Worm (Caenorhabditis elegans) whole organism, late embryonic: ENCODE data around the gene irld-30.

Experiments used
- C08G9.2 ChIP-seq: sonication (generic microtip); optimal IDR thresholded peaks from 2 replicates; lab custom pipeline; 2016; ENCODE audit warnings: mild to moderate bottlenecking, missing genetic modification characterization, moderate library complexity, missing compliant biosample characterization
- C38D4.7 ChIP-seq: fragments of 200-800 bp; sonication (Bioruptor generic); optimal IDR thresholded peaks from 2 replicates; lab custom pipeline; 2018; ENCODE audit warnings: mild to moderate bottlenecking, missing genetic modification characterization, moderate library complexity, missing compliant biosample characterization
- F13H6.1 ChIP-seq: sonication (generic microtip); optimal IDR thresholded peaks from 2 replicates; lab custom pipeline; 2016; ENCODE audit warnings: missing genetic modification characterization, missing compliant biosample characterization
- T23F11.4 ChIP-seq: fragments of 200-800 bp; sonication (Bioruptor generic); optimal IDR thresholded peaks from 2 replicates; lab custom pipeline; 2018; ENCODE audit warnings: mild to moderate bottlenecking, missing genetic modification characterization, missing compliant biosample characterization
- Y22D7AL.16 ChIP-seq: sonication (generic microtip); optimal IDR thresholded peaks from 2 replicates; lab custom pipeline; 2016; ENCODE audit warnings: missing genetic modification characterization, missing compliant biosample characterization
- ceh-14 ChIP-seq: sonication (generic microtip); optimal IDR thresholded peaks from 2 replicates; lab custom pipeline; 2016; ENCODE audit warnings: missing genotype, missing genetic modification characterization, missing compliant biosample characterization
- ceh-2 ChIP-seq: sonication (generic microtip); optimal IDR thresholded peaks from 2 replicates; lab custom pipeline; 2016; ENCODE audit warnings: missing genotype, missing genetic modification characterization, missing compliant biosample characterization
- ceh-22 ChIP-seq: sonication (generic microtip); optimal IDR thresholded peaks from 2 replicates; lab custom pipeline; 2017; ENCODE audit warnings: missing biosample characterization, missing genetic modification characterization
- ceh-24 ChIP-seq: sonication (generic microtip); optimal IDR thresholded peaks from 2 replicates; lab custom pipeline; 2016; ENCODE audit warnings: mild to moderate bottlenecking, missing genetic modification characterization, missing compliant biosample characterization
- ceh-31 ChIP-seq: sonication (generic microtip); optimal IDR thresholded peaks from 2 replicates; lab custom pipeline; 2016; ENCODE audit warnings: missing genetic modification characterization, missing compliant biosample characterization
- ceh-45 ChIP-seq: fragments of 200-800 bp; sonication (Bioruptor generic); IDR thresholded peaks from 2 replicates; pipeline ENCODE4 v1.3.6; 2022; ENCODE audit warnings: missing genetic modification reagents, missing genetic modification characterization, missing compliant biosample characterization
- che-1 ChIP-seq: sonication (generic microtip); optimal IDR thresholded peaks from 2 replicates; lab custom pipeline; 2016; ENCODE audit warnings: mild to moderate bottlenecking, missing genetic modification characterization, missing compliant biosample characterization
- dmd-4 ChIP-seq: sonication (generic microtip); optimal IDR thresholded peaks from 2 replicates; lab custom pipeline; 2016; ENCODE audit warnings: borderline replicate concordance, missing genetic modification characterization, missing compliant biosample characterization
- dve-1 ChIP-seq: sonication (generic microtip); optimal IDR thresholded peaks from 2 replicates; lab custom pipeline; 2017; ENCODE audit warnings: antibody characterized with exemption, mild to moderate bottlenecking, missing genetic modification characterization, missing compliant biosample characterization
- elt-2 ChIP-seq: sonication (generic microtip); optimal IDR thresholded peaks from 2 replicates; lab custom pipeline; 2016; ENCODE audit warnings: missing genetic modification reagents, missing genetic modification characterization, missing compliant biosample characterization
- elt-4 ChIP-seq: sonication (generic microtip); optimal IDR thresholded peaks from 2 replicates; lab custom pipeline; 2016; ENCODE audit warnings: missing genetic modification characterization, missing compliant biosample characterization
- gmeb-2 ChIP-seq: sonication (generic microtip); optimal IDR thresholded peaks from 2 replicates; lab custom pipeline; 2016; ENCODE audit warnings: missing genetic modification characterization, inconsistent platforms, missing compliant biosample characterization
- hlh-30 ChIP-seq: sonication (generic microtip); optimal IDR thresholded peaks from 2 replicates; lab custom pipeline; 2017; ENCODE audit warnings: antibody characterized with exemption, missing genetic modification characterization, missing compliant biosample characterization; ENCODE audit not compliant: insufficient read depth
- hlh-8 ChIP-seq: sonication (generic microtip); optimal IDR thresholded peaks from 2 replicates; lab custom pipeline; 2016; ENCODE audit warnings: missing genotype, missing genetic modification characterization, missing compliant biosample characterization
- lin-11 ChIP-seq: fragments of 200-800 bp; sonication (Bioruptor generic); optimal IDR thresholded peaks from 2 replicates; lab custom pipeline; 2018; ENCODE audit warnings: mild to moderate bottlenecking, missing genetic modification characterization, missing compliant biosample characterization
- nfya-1 ChIP-seq: sonication (generic microtip); optimal IDR thresholded peaks from 2 replicates; lab custom pipeline; 2017; ENCODE audit warnings: missing genetic modification characterization, mild to moderate bottlenecking, missing compliant biosample characterization, antibody characterized with exemption, moderate library complexity
- nhr-232 ChIP-seq: sonication (generic microtip); optimal IDR thresholded peaks from 2 replicates; lab custom pipeline; 2016; ENCODE audit warnings: missing genetic modification characterization, missing compliant biosample characterization
- npax-4 ChIP-seq: sonication (generic microtip); optimal IDR thresholded peaks from 2 replicates; lab custom pipeline; 2016; ENCODE audit warnings: missing genetic modification characterization, missing compliant biosample characterization
- pag-3 ChIP-seq: sonication (generic microtip); optimal IDR thresholded peaks from 2 replicates; lab custom pipeline; 2016; ENCODE audit warnings: missing compliant biosample characterization, missing genetic modification characterization, borderline replicate concordance
- pha-2 ChIP-seq: sonication (generic microtip); optimal IDR thresholded peaks from 2 replicates; lab custom pipeline; 2017; ENCODE audit warnings: mild to moderate bottlenecking, missing genetic modification characterization, missing compliant biosample characterization
- ref-2 ChIP-seq: sonication (generic microtip); optimal IDR thresholded peaks from 2 replicates; lab custom pipeline; 2016; ENCODE audit warnings: missing genetic modification characterization, missing compliant biosample characterization
- sdc-2 ChIP-seq: sonication (generic microtip); optimal IDR thresholded peaks from 2 replicates; lab custom pipeline; 2016; ENCODE audit warnings: missing genotype, missing genetic modification characterization, missing compliant biosample characterization
- sox-4 ChIP-seq: sonication (generic microtip); optimal IDR thresholded peaks from 2 replicates; lab custom pipeline; 2017; ENCODE audit warnings: mild to moderate bottlenecking, missing genetic modification characterization, inconsistent platforms, missing compliant biosample characterization
- tbx-7 ChIP-seq: sonication (generic microtip); optimal IDR thresholded peaks from 2 replicates; lab custom pipeline; 2016; ENCODE audit warnings: missing genotype, missing genetic modification characterization, missing compliant biosample characterization
- unc-55 ChIP-seq: sonication (generic microtip); optimal IDR thresholded peaks from 2 replicates; lab custom pipeline; 2017; ENCODE audit warnings: missing biosample characterization, missing genetic modification reagents, missing genetic modification characterization
- unc-86 ChIP-seq: sonication (generic microtip); optimal IDR thresholded peaks from 2 replicates; lab custom pipeline; 2016; ENCODE audit warnings: missing genetic modification characterization, missing compliant biosample characterization
- zip-5 ChIP-seq: sonication (generic microtip); optimal IDR thresholded peaks from 2 replicates; lab custom pipeline; 2016; ENCODE audit warnings: missing genetic modification characterization, missing compliant biosample characterization

Gene irld-30

DNA sequence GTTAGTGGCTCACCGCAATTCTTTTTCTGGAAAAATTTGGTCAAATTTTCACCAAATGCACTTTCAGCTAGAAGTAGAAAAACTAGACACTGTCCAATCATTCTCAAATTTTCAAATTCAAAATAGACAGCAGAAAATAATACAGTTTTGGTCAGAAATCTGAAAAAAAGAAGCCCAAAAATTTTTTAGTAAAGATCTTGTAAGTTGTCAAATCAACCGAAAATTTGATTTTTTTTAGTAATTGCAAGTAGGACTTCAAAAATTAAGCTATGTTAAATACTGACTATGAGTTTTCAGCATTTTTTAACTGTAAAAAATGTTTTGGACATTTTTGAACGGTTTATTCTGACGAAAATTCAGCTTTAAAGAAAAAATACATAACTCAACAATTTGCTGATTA lies 40.3 kb downstream of the irld-30 start, which contains the start of gene Y19D10B.8:
Gene Y19D10B.8, minus strand, starts transcription at position 101 of the 400 bp plus-strand sequence.
- no peak for TF ChIP-seq ceh-14 (tag; lab: Kevin White, UChicago)
- TF ChIP-seq sdc-2 (tag; lab: Kevin White, UChicago), result no peak
- no peak for TF ChIP-seq nfya-1
- TF ChIP-seq hlh-8, result no peak
- no peak for TF ChIP-seq unc-86 (tag; lab: Kevin White, UChicago)
- no peak for TF ChIP-seq dve-1 (tag; lab: Kevin White, UChicago)
- TF ChIP-seq, all 69 proteins: peak for 0

DNA sequence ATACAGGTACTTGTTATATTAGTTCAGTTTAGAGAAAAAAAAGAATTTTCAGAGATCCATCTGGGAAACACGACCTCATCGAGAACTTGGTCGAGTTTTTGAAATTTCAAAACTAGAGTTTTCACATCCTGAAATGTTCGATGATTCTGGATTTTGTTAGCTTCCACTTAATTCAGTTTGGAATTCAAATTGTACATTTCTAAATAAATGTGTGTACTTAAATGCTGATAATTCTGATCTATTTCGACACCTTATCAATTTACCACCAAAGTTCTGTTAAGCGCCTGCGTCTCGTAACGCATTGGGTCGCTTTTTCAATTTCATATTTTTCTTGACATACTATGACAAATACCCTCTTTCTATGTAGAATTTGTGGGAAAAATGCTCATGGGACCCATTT lies 46.6 kb downstream of the irld-30 start, which contains the start of gene nhr-226:
Gene nhr-226, plus strand, starts transcription at position 301 of the 400 bp plus-strand sequence.
- TF ChIP-seq sdc-2 (tag; lab: Kevin White, UChicago), result no peak
- TF ChIP-seq lin-11 (tag; lab: Kevin White, UChicago), result no peak
- no peak for TF ChIP-seq ceh-2
- no peak for TF ChIP-seq C08G9.2
- no peak for TF ChIP-seq dve-1 (tag; lab: Kevin White, UChicago)
- TF ChIP-seq elt-2 (tag; lab: Kevin White, UChicago), result no peak
- no peak for TF ChIP-seq ceh-22
- no peak for TF ChIP-seq nhr-232 (tag; lab: Kevin White, UChicago)
- TF ChIP-seq C38D4.7, result no peak
- TF ChIP-seq ceh-31 (tag; lab: Kevin White, UChicago), result no peak
- TF ChIP-seq hlh-30 (tag; lab: Kevin White, UChicago), result no peak
- no peak for TF ChIP-seq pha-2 (tag; lab: Kevin White, UChicago)

DNA sequence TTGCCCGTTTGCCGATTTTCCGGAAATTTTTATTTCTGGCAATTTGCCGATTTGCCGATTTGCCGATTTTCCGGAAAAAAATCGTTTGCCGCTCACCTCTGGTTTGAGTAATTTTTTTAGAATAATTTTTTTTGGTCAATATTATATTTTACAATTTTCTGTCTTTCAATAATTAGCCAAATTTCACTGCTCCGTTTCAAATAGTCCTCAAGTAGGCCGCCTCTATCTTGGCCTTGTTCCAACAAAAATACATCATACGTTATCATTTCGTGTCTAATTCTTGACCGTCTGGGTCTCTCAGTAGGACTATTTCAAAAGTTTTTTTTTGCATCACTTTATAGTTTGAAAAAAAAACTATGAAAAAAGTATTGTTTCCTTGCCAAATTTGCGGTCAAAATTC lies 48.9 kb downstream of the irld-30 start, which contains the start of gene nhr-115:
Gene nhr-115, plus strand, starts transcription at position 301 of the 400 bp plus-strand sequence.
- no peak for TF ChIP-seq sdc-2 (tag; lab: Kevin White, UChicago)
- TF ChIP-seq sox-4 (tag; lab: Kevin White, UChicago), result no peak
- no peak for TF ChIP-seq pag-3 (tag; lab: Kevin White, UChicago)
- TF ChIP-seq ref-2 (tag; lab: Kevin White, UChicago), result no peak
- no peak for TF ChIP-seq unc-55
- no peak for TF ChIP-seq T23F11.4 (GFP tag; lab: Kevin White, UChicago)
- no peak for TF ChIP-seq ceh-45 (GFP tag; lab: Robert Waterston, UW)
- TF ChIP-seq ceh-24 (tag; lab: Kevin White, UChicago), result no peak
- no peak for TF ChIP-seq Y22D7AL.16 (tag; lab: Kevin White, UChicago)
- TF ChIP-seq npax-4, result no peak
- TF ChIP-seq zip-5, result no peak
- TF ChIP-seq dve-1 (tag; lab: Kevin White, UChicago), result no peak
- TF ChIP-seq tbx-7 (tag; lab: Kevin White, UChicago), result no peak
- no peak for TF ChIP-seq F13H6.1 (tag; lab: Kevin White, UChicago)
- no peak for TF ChIP-seq dmd-4 (tag; lab: Kevin White, UChicago)
- no peak for TF ChIP-seq elt-4 (tag; lab: Kevin White, UChicago)

DNA sequence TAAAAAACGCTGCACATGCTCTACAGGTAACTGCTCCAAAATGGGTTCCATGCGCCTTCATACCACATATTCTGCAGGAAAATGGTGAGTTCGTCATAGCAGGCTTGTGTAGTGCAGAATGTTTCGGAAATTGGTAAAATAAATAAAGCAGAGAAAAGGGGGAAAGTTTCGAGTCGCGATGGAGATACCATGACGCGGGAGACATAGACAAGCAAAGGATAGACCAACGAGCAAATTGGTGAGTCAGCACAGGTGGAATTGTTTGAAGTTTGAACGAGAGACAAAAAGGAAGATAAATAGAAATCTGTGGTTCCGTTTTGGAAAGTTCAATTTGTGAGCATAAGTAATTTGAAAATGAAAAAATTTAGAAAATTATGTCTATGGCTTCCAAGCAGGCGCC lies 50.9 kb downstream of the irld-30 start, which contains the start of gene nhr-225:
Gene nhr-225, minus strand, starts transcription at position 146 of the 400 bp plus-strand sequence.
- no peak for TF ChIP-seq pag-3 (tag; lab: Kevin White, UChicago)
- TF ChIP-seq sdc-2 (tag; lab: Kevin White, UChicago), result no peak
- TF ChIP-seq nhr-232 (tag; lab: Kevin White, UChicago), result no peak
- no peak for TF ChIP-seq che-1
- no peak for TF ChIP-seq gmeb-2 (tag; lab: Kevin White, UChicago)
- no peak for TF ChIP-seq C38D4.7
